Worm (Caenorhabditis elegans) whole organism, L1 larva: ENCODE measurements around the gene srlf-17.
A peak's percentile ranks its signal among the peaks of the same experiment; 100 is the strongest.

Experiments used
- fkh-8 ChIP-seq: sonication (generic microtip); optimal IDR thresholded peaks from 2 replicates; lab custom pipeline; 2016; ENCODE audit warnings: mild to moderate bottlenecking, missing genetic modification characterization, missing compliant biosample characterization
- lin-39 ChIP-seq: fragments of 150-350 bp; optimal IDR thresholded peaks from 2 replicates; lab custom pipeline; 2014; ENCODE audit warnings: missing biosample characterization, missing genetic modification reagents, missing genetic modification characterization
- rnt-1 ChIP-seq: sonication (generic microtip); optimal IDR thresholded peaks from 2 replicates; lab custom pipeline; 2016; ENCODE audit warnings: mild to moderate bottlenecking, missing genetic modification characterization, moderate library complexity, missing compliant biosample characterization
- snu-23 ChIP-seq: sonication (generic microtip); optimal IDR thresholded peaks from 2 replicates; lab custom pipeline; 2016; ENCODE audit warnings: missing genetic modification characterization, missing compliant biosample characterization

DNA sequence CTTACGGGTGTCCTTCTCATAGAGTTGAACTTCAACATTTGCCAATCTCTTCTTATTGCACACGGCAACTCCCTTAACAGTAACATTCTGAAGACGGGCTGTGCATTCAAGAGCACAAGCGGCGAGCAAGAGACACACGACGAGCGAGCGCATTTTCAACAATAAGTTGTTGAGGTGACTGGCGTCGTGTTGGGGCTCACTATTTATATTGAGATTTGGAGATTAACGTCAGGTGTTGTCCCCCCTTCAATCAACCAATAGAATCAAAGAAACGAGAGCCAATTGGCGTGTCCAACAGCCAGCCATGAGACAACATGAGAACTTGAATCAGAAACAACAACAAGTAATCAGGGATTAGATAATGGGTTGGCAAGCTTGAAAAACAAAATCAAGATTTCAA is 38.5 kb downstream of the srlf-17 start, which contains the start of gene ttr-16:
- no peak for TF ChIP-seq fkh-8 (tag; lab: Kevin White, UChicago)
- peak; percentile 34 for TF ChIP-seq lin-39
- peak; percentile 50 for TF ChIP-seq snu-23
- peak; percentile 85 for TF ChIP-seq rnt-1 (tag; lab: Kevin White, UChicago)
